Worm (Caenorhabditis elegans): Measurements from ENCODE around the gene Y39B6A.29.
"Not testable (repeated sequence)": the region's sequence is repeated elsewhere in the genome, so short reads cannot be mapped to it uniquely, and the experiment has no call there.

DNA sequence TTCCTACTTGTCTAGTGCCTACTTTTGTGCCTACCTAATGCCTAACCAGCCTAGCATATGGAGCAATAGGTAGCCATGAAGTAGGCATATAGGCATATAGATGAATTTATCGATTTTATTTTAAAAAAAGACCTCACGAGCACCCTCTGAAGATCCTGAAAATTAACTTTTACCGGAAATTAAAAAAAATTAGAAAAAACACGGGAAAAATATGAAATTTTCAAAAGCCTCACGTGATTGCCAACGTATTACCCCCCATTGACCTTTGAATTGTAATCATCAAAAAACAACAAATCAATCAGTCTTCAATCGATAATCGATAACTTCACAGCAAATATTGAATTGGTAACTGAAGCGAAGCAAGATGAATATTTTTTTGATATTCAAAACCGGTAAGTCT is 10.3 kb downstream of the Y39B6A.29 start, which contains the start of gene Y39B6A.30:
- not testable (repeated sequence) for TF ChIP-seq elt-2 (tag; optimal IDR thresholded peaks at IDR 0.05); ceh-19 (GFP tag; optimal IDR thresholded peaks at IDR 0.05); nhr-11 (tag; optimal IDR thresholded peaks at IDR 0.05); rnt-1 (tag; optimal IDR thresholded peaks at IDR 0.05); pqm-1 (tag; optimal IDR thresholded peaks at IDR 0.05); nfya-1 (tag; optimal IDR thresholded peaks at IDR 0.05); F13H6.1 (tag; optimal IDR thresholded peaks at IDR 0.05)

Data from whole organism, late embryonic.